Worm (Caenorhabditis elegans) whole organism, L4 larva: ENCODE data around the gene F18E3.10.

ENCODE experiments used
- attf-4 ChIP-seq: sonication (generic microtip); optimal IDR thresholded peaks from 3 replicates; lab custom pipeline; 2017; ENCODE audit warnings: missing biosample characterization, missing genetic modification characterization
- ctbp-1 ChIP-seq: fragments of 200-800 bp; sonication (Bioruptor generic); IDR thresholded peaks from 2 replicates; pipeline ENCODE4 v1.3.6; 2022; ENCODE audit warnings: missing genetic modification reagents, missing genetic modification characterization, missing compliant biosample characterization
- fos-1 ChIP-seq: fragments of 150-350 bp; optimal IDR thresholded peaks from 2 replicates; lab custom pipeline; 2014; ENCODE audit warnings: missing biosample characterization, missing genetic modification characterization
- jun-1 ChIP-seq: fragments of 150-350 bp; optimal IDR thresholded peaks from 2 replicates; lab custom pipeline; 2014; ENCODE audit warnings: missing biosample characterization, missing genetic modification reagents, missing genetic modification characterization
- mep-1 ChIP-seq: fragments of 150-350 bp; sonication (generic microtip); optimal IDR thresholded peaks from 3 replicates; lab custom pipeline; 2014; ENCODE audit warnings: missing biosample characterization, missing genetic modification characterization
- pha-4 ChIP-seq, 2 experiments: fragments of 150-350 bp in 1 of 2; fragments of 200-800 bp in 1 of 2; sonication (Bioruptor generic) in 1 of 2; IDR thresholded peaks in 1 of 2; optimal IDR thresholded peaks in 1 of 2; 2 replicates each; pipeline versions ENCODE4 v1.3.6 to Lab custom; 2014 to 2022; ENCODE audit warnings: missing genetic modification characterization in 2 of 2, missing genetic modification reagents in 2 of 2, missing biosample characterization in 1 of 2, missing compliant biosample characterization in 1 of 2

ce11 chrV:7436509-7436908 lies 12.3 kb upstream of the F18E3.10 start:
- TF ChIP-seq jun-1: no peak
- TF ChIP-seq ctbp-1 (GFP tag; lab: Robert Waterston, UW): no peak
- no peak for TF ChIP-seq fos-1
- TF ChIP-seq attf-4: no peak
- no peak for TF ChIP-seq pha-4 (GFP tag; IDR thresholded peaks at IDR 0.05; lab: Robert Waterston, UW)
- no peak for TF ChIP-seq pha-4 (tag; optimal IDR thresholded peaks at IDR 0.05; lab: Kevin White, UChicago)
- TF ChIP-seq mep-1 (tag; lab: Kevin White, UChicago): no peak
